Worm (Caenorhabditis elegans): ENCODE results near the gene F27D9.2.

DNA sequence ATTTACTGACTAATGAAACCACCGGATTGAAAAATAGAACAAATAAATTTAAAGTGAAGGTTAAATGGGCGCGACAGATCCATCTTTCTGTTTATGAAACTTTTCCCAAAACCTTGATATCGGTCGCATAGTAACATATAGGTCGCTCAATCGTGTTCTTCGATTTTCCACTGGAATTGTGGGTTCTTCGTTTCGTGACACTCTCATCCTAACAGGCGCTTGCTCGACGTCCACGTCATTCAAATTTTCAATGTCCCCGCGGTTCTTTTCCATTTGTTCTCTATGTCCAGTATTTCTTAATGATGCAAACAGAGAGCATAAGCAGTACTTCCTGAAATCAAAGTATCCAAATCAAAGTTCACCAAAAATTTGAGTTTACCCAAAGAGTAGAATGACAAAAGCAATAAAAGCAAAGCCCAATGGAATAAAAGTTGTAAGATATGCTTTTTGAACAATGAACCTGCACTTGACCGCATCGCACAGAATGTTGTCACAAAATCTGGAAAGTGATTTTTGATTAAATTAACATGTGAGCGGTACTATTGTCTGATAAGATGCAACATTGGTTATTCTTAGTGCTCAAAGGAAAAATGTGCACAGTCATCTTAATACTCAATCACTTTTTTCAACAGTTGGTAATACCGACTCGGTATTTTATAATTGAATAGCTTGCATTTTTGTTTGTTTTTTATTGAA lies 5.3 kb upstream of the F27D9.2 start, which contains the start of gene F27D9.13:
- TF ChIP-seq elt-3 (tag; optimal IDR thresholded peaks at IDR 0.05), result no peak
- TF ChIP-seq F13H6.1 (tag; optimal IDR thresholded peaks at IDR 0.05), result no peak
- TF ChIP-seq ceh-82 (tag; optimal IDR thresholded peaks at IDR 0.05), result no peak
- no peak for TF ChIP-seq mab-5 (tag; optimal IDR thresholded peaks at IDR 0.05)
- no peak for TF ChIP-seq nhr-237 (tag; optimal IDR thresholded peaks at IDR 0.05)
- TF ChIP-seq lin-11 (tag; optimal IDR thresholded peaks at IDR 0.05), result no peak
- no peak for TF ChIP-seq zag-1 (tag; optimal IDR thresholded peaks at IDR 0.05)
- no peak for TF ChIP-seq ama-1 (optimal IDR thresholded peaks at IDR 0.05)
- TF ChIP-seq nhr-21 (tag; optimal IDR thresholded peaks at IDR 0.05), result no peak

All from whole organism, L2 larva.